Worm (Caenorhabditis elegans) whole organism, midembryonic: Measurements from ENCODE around the gene Y46D2A.2.

Source experiments
- T22C8.4 ChIP-seq: fragments of 200-800 bp; sonication (Bioruptor generic); IDR thresholded peaks from 2 replicates; pipeline ENCODE4 v1.3.6; 2022; ENCODE audit warnings: missing genetic modification characterization, missing compliant biosample characterization
- cog-1 ChIP-seq: sonication (generic microtip); optimal IDR thresholded peaks from 2 replicates; lab custom pipeline; 2016; ENCODE audit warnings: missing genetic modification characterization, missing compliant biosample characterization
- med-1 ChIP-seq: sonication (generic microtip); optimal IDR thresholded peaks from 2 replicates; lab custom pipeline; 2017; ENCODE audit warnings: missing genetic modification characterization, mild to moderate bottlenecking, missing compliant biosample characterization, antibody characterized with exemption, missing genetic modification reagents; ENCODE audit not compliant: insufficient read depth
- ref-1 ChIP-seq: fragments of 200-800 bp; sonication (Bioruptor generic); conservative IDR thresholded peaks from 2 replicates; pipeline ENCODE4 v1.3.6; 2022; ENCODE audit warnings: missing genetic modification reagents, missing genetic modification characterization, missing compliant biosample characterization
- tab-1 ChIP-seq: fragments of 200-800 bp; sonication (Bioruptor generic); IDR thresholded peaks from 2 replicates; pipeline ENCODE4 v1.3.6; 2022; ENCODE audit warnings: missing genetic modification characterization, missing compliant biosample characterization
- ztf-29 ChIP-seq: fragments of 200-800 bp; sonication (Bioruptor generic); IDR thresholded peaks from 2 replicates; pipeline ENCODE4 v1.3.6; 2022; ENCODE audit warnings: missing genetic modification reagents, missing genetic modification characterization, missing compliant biosample characterization

DNA sequence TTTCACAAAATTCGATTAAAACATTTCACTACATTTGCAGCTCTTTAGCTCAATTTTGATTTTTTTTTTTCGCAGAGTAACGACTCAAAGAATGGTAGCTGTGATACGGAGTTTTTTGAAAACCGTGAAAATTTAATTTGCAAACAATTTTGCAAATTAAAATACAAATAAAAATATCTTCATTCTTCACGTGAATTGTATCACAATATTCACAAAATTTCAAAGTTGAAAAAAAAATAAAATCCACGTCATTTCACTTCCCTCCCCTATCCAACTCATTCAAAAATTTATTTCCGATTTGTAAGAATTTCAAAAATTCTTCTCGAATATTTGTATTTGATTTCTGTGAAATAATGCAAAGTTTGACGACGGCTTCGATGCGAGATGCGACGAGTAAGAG is 44.4 kb downstream of the Y46D2A.2 start, which contains the start of gene wht-4:
- TF ChIP-seq ref-1 (no peak), tab-1 (GFP tag; lab: Robert Waterston, UW) (no peak), cog-1 (tag; lab: Kevin White, UChicago) (no peak), med-1 (GFP tag; lab: Kevin White, UChicago) (no peak), T22C8.4 (GFP tag; lab: Robert Waterston, UW) (no peak), ztf-29 (GFP tag; lab: Robert Waterston, UW) (no peak)
